Fruit fly (Drosophila melanogaster) whole organism, embryonic: ENCODE data around the gene BBIP1.

ENCODE experiments used
- ATbp ChIP-seq: fragments of 200-800 bp; sonication (Bioruptor generic); optimal IDR thresholded peaks from 2 replicates; lab custom pipeline; 2017; ENCODE audit warnings: missing biosample characterization, mild to moderate bottlenecking, missing genetic modification characterization, missing genetic modification reagents
- Abd-B ChIP-seq: fragments of 200-800 bp; sonication (Bioruptor generic); optimal IDR thresholded peaks from 2 replicates; lab custom pipeline; 2018; ENCODE audit warnings: missing biosample characterization, mild to moderate bottlenecking, missing genetic modification characterization, moderate library complexity
- B-H1 ChIP-seq: fragments of 200-800 bp; sonication (Bioruptor generic); IDR thresholded peaks from 3 replicates; pipeline ENCODE4 v1.3.6; 2022; ENCODE audit warnings: missing biosample characterization, missing genetic modification characterization
- Bdp1 ChIP-seq: fragments of 200-800 bp; sonication (Bioruptor generic); optimal IDR thresholded peaks from 3 replicates; lab custom pipeline; 2016; ENCODE audit warnings: missing biosample characterization, missing genetic modification characterization
- Bgb ChIP-seq: fragments of 200-800 bp; sonication (Bioruptor generic); IDR thresholded peaks from 2 replicates; pipeline ENCODE4 v1.3.6; 2022; ENCODE audit warnings: missing biosample characterization, missing genetic modification characterization; ENCODE audit not compliant: partially characterized antibody
- CG10267 ChIP-seq: fragments of 200-800 bp; sonication (Bioruptor generic); optimal IDR thresholded peaks from 2 replicates; lab custom pipeline; 2018; ENCODE audit warnings: missing biosample characterization, mild to moderate bottlenecking, missing genetic modification characterization, moderate library complexity
- CG10565 ChIP-seq: fragments of 200-800 bp; sonication (Bioruptor generic); optimal IDR thresholded peaks from 3 replicates; lab custom pipeline; 2016; ENCODE audit warnings: missing biosample characterization, mild to moderate bottlenecking, missing genetic modification characterization
- CG11398 ChIP-seq: fragments of 200-800 bp; sonication (Bioruptor generic); optimal IDR thresholded peaks from 2 replicates; lab custom pipeline; 2016; ENCODE audit warnings: missing biosample characterization, missing genetic modification characterization
- CG11456 ChIP-seq: fragments of 200-800 bp; sonication (Bioruptor generic); IDR thresholded peaks from 3 replicates; pipeline ENCODE4 v1.3.6; 2022; ENCODE audit warnings: missing biosample characterization, missing genetic modification characterization
- CG11723 ChIP-seq: fragments of 200-800 bp; sonication (Bioruptor generic); optimal IDR thresholded peaks from 2 replicates; lab custom pipeline; 2017; ENCODE audit warnings: missing biosample characterization, mild to moderate bottlenecking, missing genetic modification characterization
- CG12104 ChIP-seq: fragments of 200-800 bp; sonication (Bioruptor generic); optimal IDR thresholded peaks from 3 replicates; lab custom pipeline; 2016; ENCODE audit warnings: missing biosample characterization, missing genetic modification characterization
- CG12219 ChIP-seq: fragments of 200-800 bp; sonication (Bioruptor generic); optimal IDR thresholded peaks from 3 replicates; lab custom pipeline; 2018; ENCODE audit warnings: missing biosample characterization, mild to moderate bottlenecking, missing genetic modification characterization
- CG15269 ChIP-seq: fragments of 200-800 bp; sonication (Bioruptor generic); optimal IDR thresholded peaks from 2 replicates; lab custom pipeline; 2018; ENCODE audit warnings: missing biosample characterization, mild to moderate bottlenecking, missing genetic modification characterization, moderate library complexity
- CG15696 ChIP-seq: fragments of 200-800 bp; sonication (Bioruptor generic); optimal IDR thresholded peaks from 2 replicates; lab custom pipeline; 2019; ENCODE audit warnings: missing biosample characterization, mild to moderate bottlenecking, missing genetic modification characterization, moderate library complexity
- CG17359 ChIP-seq: fragments of 200-800 bp; sonication (Bioruptor generic); optimal IDR thresholded peaks from 3 replicates; lab custom pipeline; 2018; ENCODE audit warnings: missing biosample characterization, mild to moderate bottlenecking, missing genetic modification characterization, moderate library complexity
- CG17802 ChIP-seq: fragments of 200-800 bp; sonication (Bioruptor generic); optimal IDR thresholded peaks from 2 replicates; lab custom pipeline; 2018; ENCODE audit warnings: missing biosample characterization, mild to moderate bottlenecking, missing genetic modification characterization, moderate library complexity
- CG18764 ChIP-seq: fragments of 200-800 bp; sonication (Bioruptor generic); optimal IDR thresholded peaks from 3 replicates; lab custom pipeline; 2016; ENCODE audit warnings: missing biosample characterization, missing genetic modification characterization
- CG2202 ChIP-seq: fragments of 200-800 bp; sonication (Bioruptor generic); optimal IDR thresholded peaks from 2 replicates; lab custom pipeline; 2018; ENCODE audit warnings: missing biosample characterization, mild to moderate bottlenecking, missing genetic modification characterization
- CG32772 ChIP-seq: fragments of 200-800 bp; sonication (Bioruptor generic); IDR thresholded peaks from 2 replicates; pipeline ENCODE4 v1.3.6; 2022; ENCODE audit warnings: missing biosample characterization, missing genetic modification characterization
- CG3726 ChIP-seq: fragments of 200-800 bp; sonication (Bioruptor generic); IDR thresholded peaks from 3 replicates; pipeline ENCODE4, ENCODE4 v1.3.6; 2022; ENCODE audit warnings: missing biosample characterization, missing genetic modification characterization
- CG4360 ChIP-seq: fragments of 200-800 bp; sonication (Bioruptor generic); IDR thresholded peaks from 2 replicates; pipeline ENCODE4 v1.3.6; 2022; ENCODE audit warnings: missing biosample characterization, missing genetic modification characterization
- CG6254 ChIP-seq: fragments of 200-800 bp; sonication (Bioruptor generic); optimal IDR thresholded peaks from 3 replicates; lab custom pipeline; 2017; ENCODE audit warnings: mild to moderate bottlenecking, missing biosample characterization, missing genetic modification reagents, missing genetic modification characterization
- CG6654 ChIP-seq: fragments of 200-800 bp; sonication (Bioruptor generic); optimal IDR thresholded peaks from 2 replicates; lab custom pipeline; 2017; ENCODE audit warnings: missing biosample characterization, mild to moderate bottlenecking, missing genetic modification characterization
- CG8388 ChIP-seq: fragments of 200-800 bp; sonication (Bioruptor generic); optimal IDR thresholded peaks from 2 replicates; lab custom pipeline; 2019; ENCODE audit warnings: missing biosample characterization, mild to moderate bottlenecking, missing genetic modification characterization, moderate library complexity
- D ChIP-seq, 2 experiments: fragments of 200-800 bp in 1 of 2; fragments of >200 bp in 1 of 2; sonication (Bioruptor generic) in 1 of 2; optimal IDR thresholded peaks; 2 replicates in 1 of 2; 3 replicates in 1 of 2; lab custom pipeline; 2017; ENCODE audit warnings: mild to moderate bottlenecking in 1 of 2, missing biosample characterization in 1 of 2, missing genetic modification characterization in 1 of 2, missing genetic modification reagents in 1 of 2
- Dek ChIP-seq: fragments of 200-800 bp; sonication (Bioruptor generic); optimal IDR thresholded peaks from 3 replicates; lab custom pipeline; 2019; ENCODE audit warnings: missing biosample characterization, mild to moderate bottlenecking, missing genetic modification characterization, moderate library complexity
- Gsc ChIP-seq: fragments of 200-800 bp; sonication (Bioruptor generic); IDR thresholded peaks from 2 replicates; pipeline ENCODE4 v1.3.6; 2022; ENCODE audit warnings: missing biosample characterization, missing genetic modification characterization
- HHEX ChIP-seq: fragments of 200-800 bp; sonication (Bioruptor generic); optimal IDR thresholded peaks from 3 replicates; lab custom pipeline; 2017; ENCODE audit warnings: missing biosample characterization, mild to moderate bottlenecking, missing genetic modification characterization, missing genetic modification reagents
- Hand ChIP-seq: fragments of 200-800 bp; sonication (Bioruptor generic); optimal IDR thresholded peaks from 2 replicates; lab custom pipeline; 2017; ENCODE audit warnings: mild to moderate bottlenecking, missing biosample characterization, missing genetic modification reagents, missing genetic modification characterization
- Sox102F ChIP-seq: fragments of 200-800 bp; sonication (Bioruptor generic); optimal IDR thresholded peaks from 2 replicates; lab custom pipeline; 2018; ENCODE audit warnings: missing biosample characterization, mild to moderate bottlenecking, missing genetic modification characterization, moderate library complexity
- Xbp1 ChIP-seq: fragments of 200-800 bp; sonication (Bioruptor generic); optimal IDR thresholded peaks from 3 replicates; lab custom pipeline; 2016; ENCODE audit warnings: missing biosample characterization, mild to moderate bottlenecking, missing genetic modification characterization
- az2 ChIP-seq: fragments of 200-800 bp; sonication (Bioruptor generic); optimal IDR thresholded peaks from 3 replicates; lab custom pipeline; 2016; ENCODE audit warnings: missing biosample characterization, missing genetic modification characterization
- disco-r ChIP-seq: fragments of 200-800 bp; sonication (Bioruptor generic); optimal IDR thresholded peaks from 2 replicates; lab custom pipeline; 2016; ENCODE audit warnings: missing biosample characterization, missing genetic modification characterization
- dmrt11E ChIP-seq: fragments of 200-800 bp; sonication (Bioruptor generic); optimal IDR thresholded peaks from 3 replicates; lab custom pipeline; 2018; ENCODE audit warnings: missing biosample characterization, mild to moderate bottlenecking, missing genetic modification characterization, moderate library complexity
- ewg ChIP-seq: fragments of 200-800 bp; sonication (Bioruptor generic); optimal IDR thresholded peaks from 3 replicates; lab custom pipeline; 2017; ENCODE audit warnings: mild to moderate bottlenecking, missing biosample characterization, missing genetic modification reagents, missing genetic modification characterization
- eyg ChIP-seq: fragments of 200-800 bp; sonication (Bioruptor generic); optimal IDR thresholded peaks from 3 replicates; lab custom pipeline; 2016; ENCODE audit warnings: missing biosample characterization, missing genetic modification characterization
- fd3F ChIP-seq: fragments of 200-800 bp; sonication (Bioruptor generic); optimal IDR thresholded peaks from 2 replicates; lab custom pipeline; 2018; ENCODE audit warnings: missing biosample characterization, mild to moderate bottlenecking, missing genetic modification characterization, moderate library complexity
- h ChIP-seq: fragments of >200 bp; optimal IDR thresholded peaks from 2 replicates; lab custom pipeline; 2017
- ken ChIP-seq: fragments of 200-800 bp; sonication (Bioruptor generic); IDR thresholded peaks from 3 replicates; pipeline ENCODE4 v1.3.6; 2022; ENCODE audit warnings: missing biosample characterization, missing genetic modification characterization
- lov ChIP-seq, 2 experiments: fragments of 200-800 bp in 1 of 2; fragments of >200 bp in 1 of 2; sonication (Bioruptor generic) in 1 of 2; IDR thresholded peaks in 1 of 2; optimal IDR thresholded peaks in 1 of 2; 2 replicates in 1 of 2; 3 replicates in 1 of 2; pipeline versions ENCODE4 v1.3.6 to Lab custom; 2017 to 2022; ENCODE audit warnings: missing biosample characterization in 1 of 2, missing genetic modification characterization in 1 of 2
- nom ChIP-seq: fragments of 200-800 bp; sonication (Bioruptor generic); optimal IDR thresholded peaks from 2 replicates; lab custom pipeline; 2017; ENCODE audit warnings: missing biosample characterization, missing genetic modification characterization, mild to moderate bottlenecking, moderate library complexity, missing genetic modification reagents
- phol ChIP-seq: fragments of 200-800 bp; sonication (Bioruptor generic); optimal IDR thresholded peaks from 3 replicates; lab custom pipeline; 2018; ENCODE audit warnings: missing biosample characterization, mild to moderate bottlenecking, missing genetic modification characterization, moderate library complexity
- prd ChIP-seq, 3 experiments: fragments of >200 bp in 2 of 3; fragments of 200-800 bp in 1 of 3; sonication (Bioruptor generic) in 1 of 3; optimal IDR thresholded peaks in 2 of 3; IDR thresholded peaks in 1 of 3; 2 replicates in 2 of 3; 3 replicates in 1 of 3; pipeline versions ENCODE4 v1.3.6 to Lab custom; 2017 to 2022; ENCODE audit warnings: missing biosample characterization in 1 of 3, missing genetic modification characterization in 1 of 3
- psq ChIP-seq: fragments of 200-800 bp; sonication (Bioruptor generic); optimal IDR thresholded peaks from 2 replicates; lab custom pipeline; 2017; ENCODE audit warnings: missing biosample characterization, missing genetic modification characterization
- pzg ChIP-seq: fragments of 200-800 bp; sonication (Bioruptor generic); optimal IDR thresholded peaks from 3 replicates; lab custom pipeline; 2018; ENCODE audit warnings: missing biosample characterization, mild to moderate bottlenecking, missing genetic modification characterization, moderate library complexity
- sim ChIP-seq: fragments of 200-800 bp; sonication (Bioruptor generic); IDR thresholded peaks from 2 replicates; pipeline ENCODE4 v1.3.6; 2022; ENCODE audit warnings: missing biosample characterization, missing genetic modification characterization
- ttk ChIP-seq: fragments of 200-800 bp; sonication (Bioruptor generic); IDR thresholded peaks from 2 replicates; pipeline ENCODE4 v2.1.2; 2022; ENCODE audit warnings: missing biosample characterization, missing genetic modification characterization
- zen2 ChIP-seq: fragments of 200-800 bp; sonication (Bioruptor generic); IDR thresholded peaks from 3 replicates; pipeline ENCODE4 v1.3.6; 2022; ENCODE audit warnings: missing biosample characterization, missing genetic modification characterization; ENCODE audit not compliant: partially characterized antibody

BBIP1 gene

dm6 chr3R:9436358-9436972, 32.3 kb downstream of the BBIP1 start (continued):
- TF ChIP-seq ewg = no peak
- TF ChIP-seq Gsc (GFP tag; lab: Robert Waterston, UW) = no peak
- no peak for TF ChIP-seq ken (GFP tag; lab: Robert Waterston, UW)
- no peak for TF ChIP-seq CG17359 (tag; lab: Kevin White, UChicago)
- TF ChIP-seq HHEX = no peak
- TF ChIP-seq Dek (tag; lab: Kevin White, UChicago) = no peak
- TF ChIP-seq az2 = no peak
- TF ChIP-seq CG10267 (tag; lab: Kevin White, UChicago) = no peak
- no peak for TF ChIP-seq ttk (GFP tag; lab: Robert Waterston, UW)
- no peak for TF ChIP-seq CG10565
- no peak for TF ChIP-seq CG3726
- no peak for TF ChIP-seq CG12104 (GFP tag; lab: Kevin White, UChicago)
- no peak for TF ChIP-seq dmrt11E (tag; lab: Kevin White, UChicago)
- no peak for TF ChIP-seq CG4360 (GFP tag; lab: Robert Waterston, UW)
- TF ChIP-seq fd3F (GFP tag; lab: Kevin White, UChicago) = no peak
- no peak for TF ChIP-seq CG12219
- no peak for TF ChIP-seq h
- TF ChIP-seq Abd-B (GFP tag; lab: Kevin White, UChicago) = no peak
- TF ChIP-seq CG17802 (tag; lab: Kevin White, UChicago) = no peak
- TF ChIP-seq CG15269 (tag; lab: Kevin White, UChicago) = peak; percentile 55
- no peak for TF ChIP-seq CG2202 (tag; lab: Kevin White, UChicago)
- TF ChIP-seq psq (GFP tag; lab: Kevin White, UChicago) = no peak
- no peak for TF ChIP-seq CG11456 (GFP tag; lab: Robert Waterston, UW)
- TF ChIP-seq pzg (GFP tag; lab: Kevin White, UChicago) = no peak
- no peak for TF ChIP-seq B-H1 (GFP tag; lab: Robert Waterston, UW)
- TF ChIP-seq D (optimal IDR thresholded peaks at IDR 0.05; lab: Kevin White, UChicago) = no peak
- TF ChIP-seq D (GFP tag; optimal IDR thresholded peaks at IDR 0.05; lab: Kevin White, UChicago) = no peak
- no peak for TF ChIP-seq Xbp1
- no peak for TF ChIP-seq CG11398 (GFP tag; lab: Kevin White, UChicago)
- no peak for TF ChIP-seq ATbp (GFP tag; lab: Kevin White, UChicago)
- no peak for TF ChIP-seq CG18764 (GFP tag; lab: Kevin White, UChicago)
- TF ChIP-seq lov (optimal IDR thresholded peaks at IDR 0.05; lab: Kevin White, UChicago) = no peak
- no peak for TF ChIP-seq lov (GFP tag; IDR thresholded peaks at IDR 0.05; lab: Robert Waterston, UW)
- TF ChIP-seq CG11723 (GFP tag; lab: Kevin White, UChicago) = no peak
- TF ChIP-seq CG6654 (GFP tag; lab: Kevin White, UChicago) = no peak
- peak; percentile 14; the same call in 1 of the 2 replicates for TF ChIP-seq Bgb (GFP tag; lab: Robert Waterston, UW)
- no peak for TF ChIP-seq Bdp1 (GFP tag; lab: Kevin White, UChicago)
- no peak for TF ChIP-seq CG32772 (GFP tag; lab: Robert Waterston, UW)
- TF ChIP-seq CG8388 (GFP tag; lab: Kevin White, UChicago) = no peak
- no peak for TF ChIP-seq phol
- no peak for TF ChIP-seq CG6254 (GFP tag; lab: Kevin White, UChicago)
- TF ChIP-seq prd (optimal IDR thresholded peaks at IDR 0.05; lab: Kevin White, UChicago) = no peak
- no peak for TF ChIP-seq prd (GFP tag; IDR thresholded peaks at IDR 0.05; lab: Robert Waterston, UW)
- peak; percentile 84; the same call in 2 of the 3 replicates for TF ChIP-seq zen2
- TF ChIP-seq eyg (GFP tag; lab: Kevin White, UChicago) = no peak
- TF ChIP-seq Sox102F (GFP tag; lab: Kevin White, UChicago) = no peak
- TF ChIP-seq disco-r = peak; percentile 5
- no peak for TF ChIP-seq sim (GFP tag; lab: Robert Waterston, UW)
- peak; percentile 39 for TF ChIP-seq Hand (GFP tag; lab: Kevin White, UChicago)
- TF ChIP-seq nom (GFP tag; lab: Kevin White, UChicago) = no peak
- no peak for TF ChIP-seq CG15696 (tag; lab: Kevin White, UChicago)
